Worm (Caenorhabditis elegans): ENCODE measurements around the gene cyp-13A5.

cyp-13A5 gene

DNA sequence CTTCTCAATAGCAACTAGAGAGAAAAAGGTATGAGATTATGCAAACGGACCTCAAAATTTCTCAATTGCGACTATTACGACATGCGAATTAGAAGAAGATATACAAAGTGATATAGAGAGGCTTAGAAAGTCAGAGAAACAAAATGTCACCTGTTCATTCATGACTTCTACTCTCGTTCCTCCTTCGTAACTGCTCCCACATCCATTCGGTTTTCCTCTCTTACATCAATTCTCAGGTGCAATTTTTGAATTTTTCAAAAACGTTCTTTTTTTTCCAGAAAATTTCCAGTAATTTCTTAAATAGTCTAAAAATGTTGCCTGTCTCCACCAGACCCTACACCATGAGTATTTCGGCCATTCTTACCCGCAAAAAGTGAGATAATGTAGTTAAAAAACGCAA, 35.5 kb downstream of the cyp-13A5 start:
- TF ChIP-seq unc-55 (GFP tag; optimal IDR thresholded peaks at IDR 0.05) = peak; percentile 62
- TF ChIP-seq ceh-45 (GFP tag; IDR thresholded peaks at IDR 0.05) = no peak

DNA sequence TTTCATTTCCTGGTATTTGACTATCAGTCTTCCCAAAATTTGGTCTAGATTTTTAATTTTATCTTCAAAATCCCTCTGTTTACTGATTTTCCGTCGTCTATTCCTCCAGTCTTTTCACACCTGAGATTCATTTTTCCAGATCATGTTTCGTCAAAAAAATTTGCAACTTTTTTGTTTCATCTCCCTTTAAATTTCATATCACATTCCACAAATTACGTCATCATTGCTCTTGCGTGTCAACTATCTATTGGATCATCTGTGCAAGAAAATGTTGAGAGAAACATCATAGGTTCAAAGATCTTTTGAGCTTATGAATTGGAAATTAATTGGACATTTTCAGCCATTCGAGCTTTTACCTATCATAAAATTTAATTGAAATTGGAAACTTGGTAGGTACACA, 40.8 kb downstream of the cyp-13A5 start:
- TF ChIP-seq dmd-4 (tag; optimal IDR thresholded peaks at IDR 0.05; ENCODE audit: borderline replicate concordance) (no peak), elt-4 (tag; optimal IDR thresholded peaks at IDR 0.05) (no peak), ceh-45 (GFP tag; IDR thresholded peaks at IDR 0.05) (no peak), eyg-1 (tag; optimal IDR thresholded peaks at IDR 0.05) (no peak), ceh-34 (tag; optimal IDR thresholded peaks at IDR 0.05) (no peak), ceh-14 (tag; optimal IDR thresholded peaks at IDR 0.05) (no peak), ttx-3 (tag; optimal IDR thresholded peaks at IDR 0.05) (no peak), zip-5 (tag; optimal IDR thresholded peaks at IDR 0.05) (no peak), hlh-13 (GFP tag; optimal IDR thresholded peaks at IDR 0.05) (no peak), sdc-2 (tag; optimal IDR thresholded peaks at IDR 0.05) (no peak), dve-1 (tag; optimal IDR thresholded peaks at IDR 0.05) (no peak), ztf-16 (tag; optimal IDR thresholded peaks at IDR 0.05) (no peak), ceh-22 (tag; optimal IDR thresholded peaks at IDR 0.05) (no peak), ceh-9 (tag; optimal IDR thresholded peaks at IDR 0.05) (no peak), odd-2 (tag; optimal IDR thresholded peaks at IDR 0.05) (no peak), ceh-48 (tag; optimal IDR thresholded peaks at IDR 0.05) (no peak), C08G9.2 (tag; optimal IDR thresholded peaks at IDR 0.05) (no peak), pag-3 (tag; optimal IDR thresholded peaks at IDR 0.05; ENCODE audit: borderline replicate concordance) (no peak)

DNA sequence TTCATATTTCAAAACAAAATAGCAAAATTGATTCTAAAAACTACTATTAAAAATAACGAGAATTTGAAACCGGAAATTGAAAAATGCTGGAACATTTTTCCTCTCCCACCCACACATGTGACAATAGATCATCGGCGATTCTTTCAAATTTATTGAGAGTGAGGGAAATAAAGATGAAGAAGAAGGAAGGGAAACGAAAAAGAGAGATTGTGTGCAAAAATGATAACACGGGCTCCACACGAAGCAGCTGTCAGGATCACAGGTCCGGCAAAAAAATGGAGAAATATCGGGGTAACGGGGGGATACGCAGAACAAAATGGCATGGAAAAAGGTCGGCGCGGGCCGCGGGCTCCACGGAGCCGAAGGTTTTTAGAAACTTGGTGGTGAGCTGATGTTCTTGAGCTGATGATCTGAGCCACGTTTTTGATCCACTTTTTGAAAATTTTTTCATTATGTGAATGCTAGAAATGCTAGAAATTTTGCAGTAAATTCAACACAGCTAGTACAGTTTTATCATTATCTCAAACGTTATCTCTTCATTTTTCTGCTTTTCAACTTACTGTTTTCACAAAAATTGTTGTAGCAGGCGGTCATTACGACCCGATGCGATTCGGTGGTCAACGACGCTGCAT, 42.4 kb downstream of the cyp-13A5 start, which contains the start of gene shk-1:
TSS of gene shk-1 (plus strand) at position 582 of the 632 bp plus-strand sequence.
- peak; percentile 87 for TF ChIP-seq nhr-11 (tag; optimal IDR thresholded peaks at IDR 0.05)
- no peak for TF ChIP-seq pha-2 (tag; optimal IDR thresholded peaks at IDR 0.05)
- TF ChIP-seq unc-55 (GFP tag; optimal IDR thresholded peaks at IDR 0.05) = no peak
- no peak for TF ChIP-seq ceh-24 (tag; optimal IDR thresholded peaks at IDR 0.05)
- TF ChIP-seq hlh-13 (GFP tag; optimal IDR thresholded peaks at IDR 0.05) = no peak
- TF ChIP-seq ceh-18 (tag; optimal IDR thresholded peaks at IDR 0.05) = peak; percentile 77
- TF ChIP-seq pag-3 (tag; optimal IDR thresholded peaks at IDR 0.05; ENCODE audit: borderline replicate concordance) = no peak
- no peak for TF ChIP-seq zip-5 (tag; optimal IDR thresholded peaks at IDR 0.05)
- TF ChIP-seq pqm-1 (tag; optimal IDR thresholded peaks at IDR 0.05) = no peak
- no peak for TF ChIP-seq gmeb-2 (tag; optimal IDR thresholded peaks at IDR 0.05)
- no peak for TF ChIP-seq sox-4 (tag; optimal IDR thresholded peaks at IDR 0.05)
- no peak for TF ChIP-seq pros-1 (tag; optimal IDR thresholded peaks at IDR 0.05)
- TF ChIP-seq ama-1 (optimal IDR thresholded peaks at IDR 0.05) = no peak
- no peak for TF ChIP-seq lim-6 (tag; optimal IDR thresholded peaks at IDR 0.05)
- no peak for TF ChIP-seq ttx-3 (tag; optimal IDR thresholded peaks at IDR 0.05)
- no peak for TF ChIP-seq elt-4 (tag; optimal IDR thresholded peaks at IDR 0.05)
- no peak for TF ChIP-seq lin-11 (tag; optimal IDR thresholded peaks at IDR 0.05)
- no peak for TF ChIP-seq F13H6.1 (tag; optimal IDR thresholded peaks at IDR 0.05)
- peak; percentile 23 for TF ChIP-seq rnt-1 (tag; optimal IDR thresholded peaks at IDR 0.05)

DNA sequence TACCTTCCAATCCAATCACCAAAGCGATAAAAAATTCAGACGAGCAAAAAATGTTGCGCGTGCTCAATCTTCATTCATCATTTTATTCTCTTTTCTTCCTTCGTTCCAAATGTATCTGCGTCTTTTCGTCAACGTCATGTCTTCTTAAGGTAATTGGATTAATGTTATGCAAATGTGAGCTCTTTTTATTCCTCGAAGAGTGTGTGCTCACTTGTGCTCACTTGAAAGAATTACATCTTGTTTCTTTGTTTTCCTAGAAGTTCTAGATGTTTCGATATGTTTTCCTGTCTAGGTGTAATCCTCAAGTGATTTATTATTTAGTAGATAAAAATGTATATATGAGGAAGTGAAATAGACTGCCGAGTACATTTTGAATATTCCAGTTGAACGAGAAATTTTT, 44.7 kb downstream of the cyp-13A5 start:
- TF ChIP-seq fkh-6 (tag; optimal IDR thresholded peaks at IDR 0.05) (no peak), tbx-7 (tag; optimal IDR thresholded peaks at IDR 0.05) (no peak), che-1 (tag; optimal IDR thresholded peaks at IDR 0.05) (no peak), hlh-15 (tag; optimal IDR thresholded peaks at IDR 0.05) (no peak), npax-4 (tag; optimal IDR thresholded peaks at IDR 0.05) (no peak), sdc-2 (tag; optimal IDR thresholded peaks at IDR 0.05) (no peak), pha-4 (tag; optimal IDR thresholded peaks at IDR 0.05) (no peak), ceh-9 (tag; optimal IDR thresholded peaks at IDR 0.05) (no peak), unc-55 (GFP tag; optimal IDR thresholded peaks at IDR 0.05) (no peak), unc-42 (tag; optimal IDR thresholded peaks at IDR 0.05) (no peak), rnt-1 (tag; optimal IDR thresholded peaks at IDR 0.05) (no peak), fax-1 (tag; optimal IDR thresholded peaks at IDR 0.05) (no peak), ceh-30 (tag; optimal IDR thresholded peaks at IDR 0.05) (no peak), dmd-4 (tag; optimal IDR thresholded peaks at IDR 0.05; ENCODE audit: borderline replicate concordance) (no peak), F13H6.1 (tag; optimal IDR thresholded peaks at IDR 0.05) (no peak), ceh-2 (tag; optimal IDR thresholded peaks at IDR 0.05) (no peak), ceh-34 (tag; optimal IDR thresholded peaks at IDR 0.05) (no peak), pag-3 (tag; optimal IDR thresholded peaks at IDR 0.05; ENCODE audit: borderline replicate concordance) (no peak)
